Fruit fly (Drosophila melanogaster) Kc167 (cell line): ENCODE measurements around the gene Slu7.

Experiments
- Myc ChIP-seq: fragments of >200 bp; optimal IDR thresholded peaks from 2 replicates; lab custom pipeline; 2017; ENCODE audit warnings: missing external identifiers
- Sin3A ChIP-seq: fragments of >200 bp; optimal IDR thresholded peaks from 2 replicates; lab custom pipeline; 2018; ENCODE audit warnings: missing external identifiers
- h ChIP-seq: fragments of >200 bp; optimal IDR thresholded peaks from 3 replicates; lab custom pipeline; 2018; ENCODE audit warnings: missing external identifiers
- insv ChIP-seq: fragments of >200 bp; optimal IDR thresholded peaks from 3 replicates; lab custom pipeline; 2018; ENCODE audit warnings: missing external identifiers
- psq ChIP-seq: fragments of >200 bp; optimal IDR thresholded peaks from 2 replicates; lab custom pipeline; 2017; ENCODE audit warnings: missing external identifiers
- ttk ChIP-seq: sonication (Bioruptor generic); optimal IDR thresholded peaks from 2 replicates; lab custom pipeline; 2017; ENCODE audit warnings: missing external identifiers

The Slu7 gene

DNA sequence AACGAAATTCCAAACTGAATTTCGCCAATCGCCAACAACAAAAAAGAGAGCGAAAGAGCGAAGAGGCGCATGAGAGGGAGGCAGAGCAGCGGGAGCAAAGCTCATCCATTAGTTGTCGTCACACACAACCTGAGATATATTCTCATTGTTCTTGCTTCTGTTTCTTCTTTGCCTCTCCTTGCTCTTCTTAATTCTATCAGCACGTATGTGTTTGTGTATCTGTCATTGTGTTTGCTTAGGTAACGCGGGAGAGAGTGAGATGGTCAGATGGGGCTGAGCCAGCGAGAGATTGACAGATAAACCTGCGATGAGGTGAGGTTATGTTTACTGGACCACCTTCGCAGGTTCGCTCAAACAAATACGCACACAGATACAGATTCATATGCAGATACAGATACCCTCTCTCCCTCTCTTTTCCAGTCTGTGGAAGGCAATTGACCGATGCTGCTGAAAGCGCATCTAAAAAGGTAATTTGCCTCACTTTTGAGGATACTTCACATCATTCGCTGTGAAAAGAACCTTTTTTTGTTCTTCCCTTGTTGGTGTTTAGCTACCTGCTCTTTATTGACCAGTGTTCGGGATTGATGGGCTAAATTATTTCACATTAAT is 35.2 kb upstream of the Slu7 start:
- TF ChIP-seq psq (no peak), ttk (no peak)

DNA sequence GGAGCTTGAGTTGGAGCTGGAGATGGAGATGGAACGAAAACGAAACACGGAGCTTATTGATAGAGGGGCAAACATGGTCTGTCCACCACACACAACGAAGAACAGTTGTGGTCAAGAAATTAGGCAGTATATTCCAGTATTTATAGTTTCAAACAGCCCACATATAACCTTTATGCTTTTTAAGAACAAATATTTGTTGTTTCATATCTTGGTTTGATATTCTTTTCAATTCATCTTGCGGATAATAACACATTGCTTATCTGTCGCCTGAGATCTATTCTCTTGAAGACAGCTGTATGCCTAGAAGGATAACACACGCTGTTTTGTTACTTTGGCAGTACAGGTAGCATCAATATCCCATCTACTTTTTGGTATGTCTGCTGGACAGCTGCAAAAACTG is 34.0 kb upstream of the Slu7 start:
- no peak for TF ChIP-seq insv
- TF ChIP-seq Myc (lab: Kevin White, UChicago), result no peak
- no peak for TF ChIP-seq Sin3A
- TF ChIP-seq ttk, result no peak
- TF ChIP-seq h (lab: Kevin White, UChicago), result no peak
- TF ChIP-seq psq, result no peak

DNA sequence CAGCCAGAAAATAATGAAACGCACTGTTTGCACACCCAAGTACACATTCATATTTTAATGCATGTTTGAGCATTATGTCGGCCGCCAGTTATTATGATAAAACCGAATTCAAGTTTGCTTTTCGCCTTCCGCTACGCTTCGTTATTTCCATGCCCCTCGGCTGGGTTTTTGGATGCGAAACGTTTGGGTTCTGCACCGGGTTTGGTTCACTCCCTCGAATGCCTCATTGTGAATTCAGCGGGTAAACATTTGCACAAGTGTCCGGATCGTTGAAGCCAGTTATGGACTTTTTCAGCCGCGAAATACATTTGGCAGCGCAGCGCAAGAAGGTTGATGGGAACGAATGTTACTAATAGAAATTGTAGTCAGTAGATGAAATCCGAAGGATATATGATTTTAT is 32.3 kb upstream of the Slu7 start:
- TF ChIP-seq insv (no peak), Myc (lab: Kevin White, UChicago) (no peak), Sin3A (no peak), ttk (no peak), psq (no peak), h (lab: Kevin White, UChicago) (no peak)

DNA sequence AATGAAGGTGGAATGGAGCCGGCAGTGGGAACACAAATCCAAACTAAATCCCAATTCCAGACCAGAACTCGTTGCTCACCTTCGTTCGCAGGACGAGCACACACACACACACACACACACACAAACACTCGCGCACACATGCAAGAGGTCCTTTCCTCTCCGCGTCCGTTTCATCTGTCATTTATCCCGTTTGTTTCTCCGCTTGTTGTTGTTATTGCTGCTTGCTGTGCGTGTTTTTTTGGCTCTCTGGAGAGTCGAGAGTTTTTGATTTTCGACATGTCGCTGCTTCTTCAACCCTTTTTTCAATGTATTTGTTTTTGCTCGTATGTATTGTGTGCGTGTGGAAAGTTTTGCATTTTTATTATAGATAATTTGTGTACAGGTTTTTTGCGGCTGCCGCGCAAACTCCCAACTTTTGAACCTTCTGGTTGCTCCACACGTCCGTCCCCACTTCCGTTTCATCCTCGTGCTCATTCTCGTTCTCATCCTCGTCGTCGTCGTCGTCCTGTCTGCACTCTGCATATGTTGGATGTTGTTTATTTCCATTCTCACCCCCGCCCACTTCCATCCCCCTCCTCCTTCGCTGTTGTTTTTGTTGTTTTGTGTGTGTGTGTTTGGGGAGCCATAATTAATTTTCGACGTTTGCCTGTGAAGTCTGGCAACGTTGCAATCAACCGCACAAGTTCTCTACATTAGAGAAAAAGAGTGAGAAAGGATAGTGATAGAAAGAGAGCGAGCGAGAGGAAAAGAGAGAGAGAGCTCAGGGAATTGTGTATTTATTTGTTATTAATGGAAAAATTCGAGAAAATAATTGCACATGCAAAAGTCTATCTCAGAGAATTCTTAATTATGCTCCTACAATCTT is 30.6 kb upstream of the Slu7 start:
- TF ChIP-seq ttk (no peak), insv (no peak), Sin3A (no peak), Myc (lab: Kevin White, UChicago) (no peak), psq (no peak), h (lab: Kevin White, UChicago) (no peak)

DNA sequence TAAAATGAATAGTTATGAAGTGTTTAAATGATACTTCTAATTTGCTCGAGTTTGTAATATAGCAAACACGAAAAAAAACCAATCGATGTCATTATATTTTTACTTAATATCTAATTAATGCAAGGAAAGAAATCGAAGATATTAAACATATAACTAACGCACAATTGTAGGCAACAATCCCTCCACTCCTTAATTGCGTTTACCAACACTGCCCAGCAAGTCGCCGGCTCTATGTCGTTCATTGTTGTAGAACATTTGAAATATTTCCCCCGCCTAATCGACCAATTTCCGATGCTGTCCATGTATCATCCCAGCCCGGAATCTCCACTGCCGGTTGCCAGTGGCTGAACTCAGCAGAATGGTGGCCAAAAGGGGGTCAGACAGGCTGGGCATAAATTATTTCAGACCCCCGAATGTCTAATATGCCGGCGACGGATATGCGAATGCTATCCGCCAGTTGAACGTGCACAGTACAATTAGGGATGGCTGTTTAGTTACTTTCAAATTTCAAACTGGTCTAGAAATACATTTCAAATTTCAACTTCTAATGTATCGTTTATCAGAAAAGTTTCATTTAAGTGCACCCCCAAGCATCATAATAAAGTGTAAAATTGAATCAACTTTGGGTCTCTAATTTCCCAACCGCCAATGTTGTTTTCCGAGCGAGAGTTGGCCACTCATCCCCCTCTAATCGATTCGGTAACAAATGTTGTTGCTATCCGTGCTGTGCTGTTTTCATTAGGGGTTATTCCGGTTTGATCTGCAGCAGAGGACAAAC is 29.7 kb upstream of the Slu7 start:
- no peak for TF ChIP-seq ttk
- TF ChIP-seq psq, result no peak
- TF ChIP-seq Sin3A, result no peak
- TF ChIP-seq insv, result no peak
- TF ChIP-seq Myc (lab: Kevin White, UChicago), result no peak
- no peak for TF ChIP-seq h (lab: Kevin White, UChicago)

DNA sequence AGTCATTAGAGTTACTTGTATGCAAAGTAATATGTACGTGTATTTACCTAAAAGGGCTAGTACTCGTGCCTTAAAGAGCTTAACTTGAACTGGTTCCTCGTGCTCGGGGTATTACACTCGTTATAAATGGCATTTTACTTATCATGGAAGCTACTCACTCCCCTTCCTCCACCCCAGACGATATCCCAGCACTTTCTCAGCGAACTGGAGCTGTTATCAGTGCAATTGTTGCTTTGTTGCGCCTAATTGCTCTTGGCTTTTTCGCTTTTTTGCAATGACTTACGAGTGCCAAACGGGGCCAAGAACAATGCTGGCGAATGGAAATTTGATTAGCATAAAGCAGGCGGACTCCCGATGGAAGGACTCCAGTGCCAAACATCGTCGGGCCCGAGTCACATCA is 28.2 kb upstream of the Slu7 start:
- TF ChIP-seq Sin3A, result no peak
- TF ChIP-seq insv, result no peak
- TF ChIP-seq h (lab: Kevin White, UChicago), result no peak
- TF ChIP-seq ttk, result no peak
- TF ChIP-seq psq, result no peak
- no peak for TF ChIP-seq Myc (lab: Kevin White, UChicago)

DNA sequence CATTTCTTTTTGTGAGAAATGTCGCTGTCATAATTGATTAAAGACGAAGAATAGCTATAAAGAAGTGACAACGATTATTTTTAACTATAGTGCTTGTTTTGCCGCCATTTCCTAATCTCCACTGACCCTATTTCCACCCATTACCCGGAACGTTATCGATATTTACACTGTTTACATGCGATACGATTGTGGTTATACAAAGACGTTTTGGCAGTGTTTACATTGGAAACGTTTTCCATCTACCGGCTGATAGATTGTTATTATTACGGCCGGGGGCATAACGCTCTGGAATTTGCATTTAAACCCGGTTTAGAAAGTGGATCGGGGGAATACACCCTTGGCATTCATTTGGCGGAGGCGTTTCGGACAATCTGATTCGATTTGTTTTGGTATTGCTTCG is 27.4 kb upstream of the Slu7 start:
- TF ChIP-seq psq (no peak), insv (no peak), ttk (no peak), Sin3A (no peak), Myc (lab: Kevin White, UChicago) (no peak), h (lab: Kevin White, UChicago) (no peak)

DNA sequence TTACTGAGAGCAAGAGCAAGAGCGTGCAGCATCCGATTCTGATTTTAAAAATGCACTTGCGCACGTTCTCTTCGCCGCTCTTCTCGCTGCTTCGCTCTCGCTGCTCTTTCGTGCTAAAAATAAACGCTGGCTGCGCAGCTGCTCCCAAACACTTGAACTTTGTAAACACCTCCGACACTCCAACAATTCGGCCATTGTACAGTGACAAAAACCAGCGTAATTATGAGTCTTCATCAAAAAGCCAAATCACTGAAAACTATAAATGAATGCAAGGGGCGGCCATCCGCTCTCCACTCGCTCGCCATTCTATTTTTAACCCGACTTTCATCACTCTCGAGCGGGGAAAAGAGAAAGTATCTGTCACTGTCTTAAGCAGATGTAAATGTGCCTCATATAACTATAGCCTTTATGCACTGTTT is 25.8 kb upstream of the Slu7 start:
- TF ChIP-seq psq, result no peak
- no peak for TF ChIP-seq insv
- TF ChIP-seq ttk, result no peak
- no peak for TF ChIP-seq Myc (lab: Kevin White, UChicago)
- no peak for TF ChIP-seq h (lab: Kevin White, UChicago)
- TF ChIP-seq Sin3A, result no peak

DNA sequence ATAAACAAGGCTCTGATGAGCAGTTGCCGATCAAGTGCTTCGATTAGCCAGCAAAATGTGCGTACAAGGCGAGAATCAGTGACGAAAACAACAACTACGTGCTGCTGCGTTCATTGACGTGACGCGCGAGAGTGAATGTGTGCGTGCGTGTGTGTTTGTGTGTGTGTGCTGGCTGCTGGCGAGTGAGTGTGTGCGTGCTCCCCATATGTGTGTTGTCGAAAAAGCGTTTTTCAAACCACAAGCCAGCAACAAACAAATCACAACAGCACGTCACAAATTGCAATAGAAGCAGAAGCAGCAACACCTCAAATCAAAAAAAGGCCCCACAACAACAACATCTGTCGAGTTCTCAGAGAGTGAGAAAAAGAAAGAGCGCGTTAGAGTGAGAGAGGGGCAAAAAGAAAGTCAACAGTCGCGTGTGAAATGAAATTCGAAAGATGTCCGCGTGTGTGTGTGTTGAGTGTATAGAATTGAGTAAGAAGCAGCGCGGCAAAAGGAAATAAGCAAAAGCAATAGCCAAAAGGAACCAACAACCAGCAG is 25.1 kb upstream of the Slu7 start:
- TF ChIP-seq psq (no peak), h (lab: Kevin White, UChicago) (no peak), insv (no peak), ttk (no peak), Myc (lab: Kevin White, UChicago) (no peak), Sin3A (no peak)

DNA sequence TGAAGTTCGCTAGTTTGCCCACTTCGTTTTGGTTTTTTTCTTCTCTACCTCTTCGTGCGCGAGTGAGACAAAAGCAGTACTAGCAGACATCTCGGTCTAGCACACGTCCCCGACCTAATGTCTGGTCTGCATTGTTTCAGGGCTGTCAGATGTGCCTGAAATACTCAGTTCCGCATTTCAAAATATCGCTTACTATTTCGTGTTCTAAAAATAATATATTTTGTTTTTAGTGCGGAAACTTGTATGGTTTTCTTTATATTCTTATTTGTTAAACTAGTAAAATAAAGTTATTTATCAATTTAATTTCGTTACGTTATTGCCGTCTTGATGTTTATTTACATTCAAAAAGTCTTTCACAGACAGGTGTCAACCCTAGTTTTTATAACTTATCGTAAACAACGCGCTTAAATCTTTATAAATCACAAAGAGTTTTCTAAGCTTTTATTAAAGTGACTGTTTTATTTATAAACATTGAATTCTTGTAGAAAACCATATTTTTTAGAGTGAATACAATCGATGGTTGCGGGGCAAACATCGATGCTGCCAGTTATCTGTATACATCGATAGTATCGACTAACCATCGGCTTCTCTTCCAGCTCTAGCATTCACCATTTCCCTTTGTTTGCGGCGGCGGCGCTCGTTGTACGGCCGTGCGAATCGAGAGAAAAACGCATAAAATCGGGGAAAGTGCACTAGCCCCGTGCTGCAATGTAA is 24.5 kb upstream of the Slu7 start:
- TF ChIP-seq psq (no peak), Sin3A (no peak), h (lab: Kevin White, UChicago) (no peak), ttk (no peak), insv (no peak), Myc (lab: Kevin White, UChicago) (no peak)

DNA sequence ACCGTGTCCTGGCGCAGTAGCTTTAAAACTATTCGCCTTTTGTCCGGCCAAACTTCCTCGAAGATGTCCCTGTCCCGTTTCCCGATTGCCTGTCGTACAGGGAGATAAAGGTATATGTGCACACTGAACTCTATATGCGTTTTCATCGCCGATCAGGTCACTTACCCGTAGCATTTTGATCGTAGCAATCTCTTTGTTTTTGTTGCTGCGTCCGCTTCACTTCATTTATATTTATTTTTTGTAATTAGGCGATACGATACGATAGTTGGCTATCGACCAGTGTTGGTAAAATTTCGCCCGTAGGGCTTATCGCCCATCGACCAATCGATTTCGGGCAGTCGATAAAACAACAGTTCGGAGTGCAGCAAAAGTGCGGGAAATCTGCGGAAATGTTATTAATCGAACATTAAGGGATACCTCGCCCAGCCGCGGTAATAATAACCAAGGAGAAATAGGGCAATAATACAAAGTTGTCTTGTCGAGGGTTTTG is 23.9 kb upstream of the Slu7 start, which contains the start of the genes Cul5 and Bicra:
TSS of gene Cul5 (minus strand) at position 259 of the 490 bp plus-strand sequence.
TSS of gene Bicra (plus strand) at position 324 of the 490 bp plus-strand sequence.
- TF ChIP-seq psq (no peak), insv (no peak), Sin3A (no peak), Myc (lab: Kevin White, UChicago) (no peak), ttk (no peak), h (lab: Kevin White, UChicago) (no peak)

DNA sequence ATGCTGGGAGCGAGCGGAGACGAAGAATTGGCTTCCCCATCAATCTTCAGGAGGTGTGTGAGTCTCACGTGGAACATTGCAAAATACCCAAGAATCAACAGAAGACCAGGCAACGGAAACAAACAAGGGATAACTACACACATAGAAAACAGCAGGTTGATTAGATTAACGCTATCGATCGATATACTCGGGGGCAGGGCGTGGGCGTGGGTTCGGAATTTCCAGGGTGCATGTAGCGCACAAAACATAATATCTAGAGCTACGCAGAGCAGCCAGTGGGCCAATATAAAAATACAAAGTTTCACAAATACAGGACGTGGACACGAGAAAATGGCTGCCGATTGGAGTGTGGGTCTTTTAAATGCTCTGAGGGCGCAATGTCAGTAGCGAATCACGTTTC is 20.5 kb upstream of the Slu7 start:
- TF ChIP-seq Myc (lab: Kevin White, UChicago) (no peak), h (lab: Kevin White, UChicago) (no peak), insv (no peak), ttk (no peak), psq (no peak), Sin3A (no peak)
